Worm (Caenorhabditis elegans) whole organism, L4/young adult: Measurements from ENCODE around the gene pals-19.

ENCODE experiments used
- W03F9.2 ChIP-seq: fragments of 150-350 bp; optimal IDR thresholded peaks from 2 replicates; lab custom pipeline; 2014; ENCODE audit warnings: missing biosample characterization, missing genetic modification characterization
- dao-5 ChIP-seq: sonication (generic microtip); optimal IDR thresholded peaks from 2 replicates; lab custom pipeline; 2016; ENCODE audit warnings: missing genotype, missing genetic modification characterization, moderate library complexity, missing compliant biosample characterization

- no peak for TF ChIP-seq W03F9.2 (tag; lab: Kevin White, UChicago)
- TF ChIP-seq dao-5 (tag; lab: Kevin White, UChicago): no peak
Measured at ce11 chrIII:1401497-1401990, at the start of gene pals-19.
